Fruit fly (Drosophila melanogaster) whole organism, embryonic: ENCODE results near the gene nAChRalpha1.

ENCODE experiments used
- Adf1 ChIP-seq: fragments of 200-800 bp; sonication (Bioruptor generic); IDR thresholded peaks from 2 replicates; pipeline ENCODE4 v1.3.6; 2022; ENCODE audit warnings: missing biosample characterization, missing genetic modification characterization
- Aef1 ChIP-seq: fragments of 200-800 bp; sonication (Bioruptor generic); IDR thresholded peaks from 3 replicates; pipeline ENCODE4 v1.3.6; 2022; ENCODE audit warnings: missing biosample characterization, missing genetic modification characterization
- Antp ChIP-seq: fragments of 200-800 bp; sonication (Bioruptor generic); optimal IDR thresholded peaks from 3 replicates; lab custom pipeline; 2016; ENCODE audit warnings: missing biosample characterization, missing genetic modification characterization
- Atf-2 ChIP-seq: fragments of 200-800 bp; sonication (Bioruptor generic); optimal IDR thresholded peaks from 2 replicates; lab custom pipeline; 2016; ENCODE audit warnings: missing biosample characterization, missing genetic modification characterization
- Bgb ChIP-seq: fragments of 200-800 bp; sonication (Bioruptor generic); IDR thresholded peaks from 2 replicates; pipeline ENCODE4 v1.3.6; 2022; ENCODE audit warnings: missing biosample characterization, missing genetic modification characterization; ENCODE audit not compliant: partially characterized antibody
- CG11247 ChIP-seq: fragments of 200-800 bp; sonication (Bioruptor generic); IDR thresholded peaks from 2 replicates; pipeline ENCODE4 v1.3.6; 2022; ENCODE audit warnings: missing biosample characterization, missing genetic modification characterization
- CG13624 ChIP-seq: fragments of 200-800 bp; sonication (Bioruptor generic); optimal IDR thresholded peaks from 2 replicates; lab custom pipeline; 2016; ENCODE audit warnings: missing biosample characterization, missing genetic modification characterization
- CG16779 ChIP-seq: fragments of 200-800 bp; sonication (Bioruptor generic); IDR thresholded peaks from 2 replicates; pipeline ENCODE4 v1.3.6; 2022; ENCODE audit warnings: missing biosample characterization, missing genetic modification characterization
- CG17802 ChIP-seq: fragments of 200-800 bp; sonication (Bioruptor generic); optimal IDR thresholded peaks from 2 replicates; lab custom pipeline; 2018; ENCODE audit warnings: missing biosample characterization, mild to moderate bottlenecking, missing genetic modification characterization, moderate library complexity
- CG17829 ChIP-seq: fragments of 200-800 bp; optimal IDR thresholded peaks from 2 replicates; lab custom pipeline; 2019; ENCODE audit warnings: missing biosample characterization, mild to moderate bottlenecking, missing genetic modification characterization, moderate library complexity
- CG17912 ChIP-seq: fragments of 200-800 bp; sonication (Bioruptor generic); optimal IDR thresholded peaks from 2 replicates; lab custom pipeline; 2018; ENCODE audit warnings: missing biosample characterization, mild to moderate bottlenecking, missing genetic modification characterization
- CG18011 ChIP-seq: fragments of 200-800 bp; sonication (Bioruptor generic); optimal IDR thresholded peaks from 2 replicates; lab custom pipeline; 2017; ENCODE audit warnings: missing biosample characterization, missing genetic modification characterization, mild to moderate bottlenecking, moderate library complexity, missing genotype
- CG1832 ChIP-seq: fragments of 200-800 bp; sonication (Bioruptor generic); optimal IDR thresholded peaks from 2 replicates; lab custom pipeline; 2017; ENCODE audit warnings: missing biosample characterization, mild to moderate bottlenecking, missing genetic modification characterization, inconsistent platforms
- CG2116 ChIP-seq: fragments of 200-800 bp; sonication (Bioruptor generic); optimal IDR thresholded peaks from 3 replicates; lab custom pipeline; 2018; ENCODE audit warnings: missing biosample characterization, mild to moderate bottlenecking, missing genetic modification characterization
- CG2129 ChIP-seq: fragments of 200-800 bp; sonication (Bioruptor generic); IDR thresholded peaks from 2 replicates; pipeline ENCODE4 v1.3.6; 2022; ENCODE audit warnings: missing biosample characterization, missing genetic modification characterization; ENCODE audit not compliant: partially characterized antibody
- CG30431 ChIP-seq: fragments of 200-800 bp; sonication (Bioruptor generic); optimal IDR thresholded peaks from 2 replicates; lab custom pipeline; 2017; ENCODE audit warnings: missing biosample characterization, missing genetic modification characterization
- CG31365 ChIP-seq: fragments of 200-800 bp; sonication (Bioruptor generic); optimal IDR thresholded peaks from 2 replicates; lab custom pipeline; 2018; ENCODE audit warnings: missing biosample characterization, mild to moderate bottlenecking, missing genetic modification characterization
- CG4404 ChIP-seq: fragments of 200-800 bp; sonication (Bioruptor generic); IDR thresholded peaks from 2 replicates; pipeline ENCODE4 v1.3.6; 2022; ENCODE audit warnings: missing biosample characterization, missing genetic modification characterization
- CG5180 ChIP-seq: fragments of 200-800 bp; sonication (Bioruptor generic); optimal IDR thresholded peaks from 3 replicates; lab custom pipeline; 2017; ENCODE audit warnings: missing biosample characterization, missing genetic modification characterization, mild to moderate bottlenecking, moderate library complexity, missing genetic modification reagents
- CG5953 ChIP-seq: fragments of 200-800 bp; sonication (Bioruptor generic); IDR thresholded peaks from 2 replicates; pipeline ENCODE4 v1.3.6; 2022; ENCODE audit warnings: missing biosample characterization, missing genetic modification characterization
- CG6689 ChIP-seq: fragments of 200-800 bp; sonication (Bioruptor generic); IDR thresholded peaks from 2 replicates; pipeline ENCODE4 v1.3.6; 2022; ENCODE audit warnings: missing biosample characterization, missing genetic modification characterization
- CG6813 ChIP-seq: fragments of 200-800 bp; sonication (Bioruptor generic); optimal IDR thresholded peaks from 2 replicates; lab custom pipeline; 2017; ENCODE audit warnings: missing biosample characterization, missing genetic modification characterization, mild to moderate bottlenecking, moderate library complexity, missing genetic modification reagents
- CG7357 ChIP-seq: fragments of 200-800 bp; sonication (Bioruptor generic); IDR thresholded peaks from 3 replicates; pipeline ENCODE4 v1.3.6; 2022; ENCODE audit warnings: missing biosample characterization, missing genetic modification characterization
- CG7839 ChIP-seq: fragments of 200-800 bp; sonication (Bioruptor generic); optimal IDR thresholded peaks from 3 replicates; lab custom pipeline; 2018; ENCODE audit warnings: missing biosample characterization, mild to moderate bottlenecking, missing genetic modification characterization, moderate library complexity
- CG8290 ChIP-seq, 3 experiments: fragments of 200-800 bp; sonication (Bioruptor generic); optimal IDR thresholded peaks; 2 replicates each; lab custom pipeline; 2016 to 2019; ENCODE audit warnings: missing biosample characterization in 3 of 3, missing genetic modification characterization in 3 of 3, mild to moderate bottlenecking in 2 of 3, moderate library complexity in 1 of 3
- CG9215 ChIP-seq: fragments of 200-800 bp; sonication (Bioruptor generic); IDR thresholded peaks from 2 replicates; pipeline ENCODE4 v1.3.6; 2022; ENCODE audit warnings: missing biosample characterization, missing genetic modification characterization
- CG9727 ChIP-seq: fragments of 200-800 bp; sonication (Bioruptor generic); optimal IDR thresholded peaks from 3 replicates; lab custom pipeline; 2017; ENCODE audit warnings: missing biosample characterization, mild to moderate bottlenecking, missing genetic modification characterization
- Chrac-16 ChIP-seq: fragments of 200-800 bp; sonication (Bioruptor generic); optimal IDR thresholded peaks from 3 replicates; lab custom pipeline; 2016; ENCODE audit warnings: missing biosample characterization, missing genetic modification characterization
- Dfd ChIP-seq, 2 experiments: fragments of >200 bp; optimal IDR thresholded peaks; 2 replicates each; lab custom pipeline; 2017; ENCODE audit warnings: missing biosample characterization in 2 of 2, missing genetic modification characterization in 2 of 2
- Dp ChIP-seq: fragments of 200-800 bp; sonication (Bioruptor generic); optimal IDR thresholded peaks from 2 replicates; lab custom pipeline; 2018; ENCODE audit warnings: missing biosample characterization, mild to moderate bottlenecking, missing genetic modification characterization, moderate library complexity
- E2f1 ChIP-seq: fragments of 200-800 bp; sonication (Bioruptor generic); IDR thresholded peaks from 2 replicates; pipeline ENCODE4 v1.3.6; 2022; ENCODE audit warnings: missing biosample characterization, missing genetic modification characterization
- Elba2 ChIP-seq: fragments of 200-800 bp; sonication (Bioruptor generic); optimal IDR thresholded peaks from 3 replicates; lab custom pipeline; 2016; ENCODE audit warnings: missing biosample characterization, missing genetic modification characterization
- Ets65A ChIP-seq: fragments of 200-800 bp; sonication (Bioruptor generic); peaks from one replicate; lab custom pipeline; 2016; ENCODE audit warnings: missing biosample characterization, missing genetic modification characterization
- NC2β ChIP-seq: fragments of 200-800 bp; sonication (Bioruptor generic); optimal IDR thresholded peaks from 2 replicates; lab custom pipeline; 2016; ENCODE audit warnings: missing biosample characterization, missing genetic modification characterization
- Ravus ChIP-seq: fragments of 200-800 bp; sonication (Bioruptor generic); IDR thresholded peaks from 2 replicates; pipeline ENCODE4 v1.3.6; 2022; ENCODE audit warnings: missing biosample characterization, missing genetic modification characterization
- Side ChIP-seq: fragments of 200-800 bp; sonication (Bioruptor generic); optimal IDR thresholded peaks from 2 replicates; lab custom pipeline; 2016; ENCODE audit warnings: missing biosample characterization, missing genetic modification characterization
- Sry-β ChIP-seq: fragments of 200-800 bp; sonication (Bioruptor generic); optimal IDR thresholded peaks from 2 replicates; lab custom pipeline; 2018; ENCODE audit warnings: missing biosample characterization, mild to moderate bottlenecking, missing genetic modification characterization, moderate library complexity
- al ChIP-seq: fragments of 200-800 bp; sonication (Bioruptor generic); IDR thresholded peaks from 2 replicates; pipeline ENCODE4 v1.3.6; 2022; ENCODE audit warnings: missing biosample characterization, missing genetic modification characterization
- ap ChIP-seq: fragments of 200-800 bp; sonication (Bioruptor generic); IDR thresholded peaks from 2 replicates; pipeline ENCODE4 v1.3.6; 2022; ENCODE audit warnings: missing biosample characterization, missing genetic modification characterization
- ash1 ChIP-seq: fragments of 200-800 bp; sonication (Bioruptor generic); optimal IDR thresholded peaks from 2 replicates; lab custom pipeline; 2018; ENCODE audit warnings: missing biosample characterization, mild to moderate bottlenecking, missing genetic modification characterization
- ci ChIP-seq: fragments of 200-800 bp; sonication (Bioruptor generic); IDR thresholded peaks from 3 replicates; pipeline ENCODE4 v1.3.6; 2022; ENCODE audit warnings: missing biosample characterization, missing genetic modification characterization
- crp ChIP-seq, 2 experiments: fragments of 200-800 bp; sonication (Bioruptor generic); optimal IDR thresholded peaks; 2 replicates in 1 of 2; 3 replicates in 1 of 2; lab custom pipeline; 2017; ENCODE audit warnings: missing biosample characterization in 2 of 2, missing genetic modification characterization in 2 of 2, mild to moderate bottlenecking in 1 of 2, moderate library complexity in 1 of 2
- dysf ChIP-seq: fragments of 200-800 bp; sonication (Bioruptor generic); IDR thresholded peaks from 3 replicates; pipeline ENCODE4 v1.3.6; 2022; ENCODE audit warnings: missing biosample characterization, missing genetic modification characterization
- eyg ChIP-seq: fragments of 200-800 bp; sonication (Bioruptor generic); optimal IDR thresholded peaks from 3 replicates; lab custom pipeline; 2016; ENCODE audit warnings: missing biosample characterization, missing genetic modification characterization
- gcm ChIP-seq: fragments of 200-800 bp; sonication (Bioruptor generic); optimal IDR thresholded peaks from 2 replicates; lab custom pipeline; 2019; ENCODE audit warnings: missing biosample characterization, mild to moderate bottlenecking, missing genetic modification characterization, moderate library complexity
- gcm2 ChIP-seq: fragments of 200-800 bp; sonication (Bioruptor generic); optimal IDR thresholded peaks from 2 replicates; lab custom pipeline; 2016; ENCODE audit warnings: missing biosample characterization, missing genetic modification characterization
- h ChIP-seq: fragments of >200 bp; optimal IDR thresholded peaks from 2 replicates; lab custom pipeline; 2017
- hbn ChIP-seq: fragments of 200-800 bp; sonication (Bioruptor generic); IDR thresholded peaks from 2 replicates; pipeline ENCODE4 v1.3.6; 2022; ENCODE audit warnings: missing biosample characterization, missing genetic modification characterization; ENCODE audit not compliant: partially characterized antibody
- jumu ChIP-seq: fragments of 200-800 bp; sonication (Bioruptor generic); optimal IDR thresholded peaks from 3 replicates; lab custom pipeline; 2016; ENCODE audit warnings: missing biosample characterization, missing genetic modification characterization
- slp2 ChIP-seq: fragments of 200-800 bp; sonication (Bioruptor generic); optimal IDR thresholded peaks from 2 replicates; lab custom pipeline; 2016; ENCODE audit warnings: missing biosample characterization, missing genetic modification characterization

Gene nAChRalpha1

dm6 chr3R:24348420-24349190, 108.4 kb downstream of the nAChRalpha1 start, which contains the start of the genes CG5746 and CG6454 (continued):
- TF ChIP-seq dysf (GFP tag; lab: Robert Waterston, UW) (no peak; the same call in 2 of the 3 replicates), Atf-2 (GFP tag; lab: Kevin White, UChicago) (peak; percentile 51), CG6689 (GFP tag; lab: Robert Waterston, UW) (peak; percentile 52; the same call in 1 of the 2 replicates), Aef1 (GFP tag; lab: Robert Waterston, UW) (peak; percentile 50; the same call in 2 of the 3 replicates), eyg (GFP tag; lab: Kevin White, UChicago) (peak; percentile 11), CG8290 (GFP tag; optimal IDR thresholded peaks at IDR 0.05; lab: Kevin White, UChicago) (peak; percentile 38), CG8290 (tag; optimal IDR thresholded peaks at IDR 0.05; lab: Kevin White, UChicago) (no peak), CG31365 (tag; lab: Kevin White, UChicago) (no peak), CG17829 (tag; lab: Kevin White, UChicago) (peak; percentile 72), Chrac-16 (peak; percentile 64), CG17912 (GFP tag; lab: Kevin White, UChicago) (no peak), CG1832 (GFP tag; lab: Kevin White, UChicago) (no peak), Antp (GFP tag; lab: Kevin White, UChicago) (peak; percentile 11), jumu (GFP tag; lab: Kevin White, UChicago) (peak; percentile 61), CG9215 (GFP tag; lab: Robert Waterston, UW) (peak; percentile 54), ash1 (no peak), CG7357 (GFP tag; lab: Robert Waterston, UW) (no peak), CG16779 (GFP tag; lab: Robert Waterston, UW) (no peak), CG13624 (GFP tag; lab: Kevin White, UChicago) (peak; percentile 53), Side (GFP tag; lab: Kevin White, UChicago) (peak; percentile 28), CG17802 (tag; lab: Kevin White, UChicago) (peak; percentile 11), NC2β (GFP tag; lab: Kevin White, UChicago) (peak; percentile 16), CG11247 (GFP tag; lab: Robert Waterston, UW) (peak; percentile 42), CG2116 (GFP tag; lab: Kevin White, UChicago) (peak; percentile 55), CG7839 (tag; lab: Kevin White, UChicago) (no peak), h (no peak), ci (GFP tag; lab: Robert Waterston, UW) (no peak), Ravus (GFP tag; lab: Robert Waterston, UW) (no peak), Dfd (GFP tag; optimal IDR thresholded peaks at IDR 0.05; lab: Kevin White, UChicago) (no peak), CG18011 (GFP tag; lab: Kevin White, UChicago) (no peak), crp (GFP tag; optimal IDR thresholded peaks at IDR 0.05; lab: Kevin White, UChicago) (no peak), Elba2 (GFP tag; lab: Kevin White, UChicago) (peak; percentile 10), E2f1 (GFP tag; lab: Robert Waterston, UW) (0 out of 2 replicates have a peak, but pooled peaks have one; percentile 19), CG4404 (GFP tag; lab: Robert Waterston, UW) (no peak), gcm (GFP tag; lab: Kevin White, UChicago) (no peak), Sry-β (GFP tag; lab: Kevin White, UChicago) (peak; percentile 85), Dp (GFP tag; lab: Kevin White, UChicago) (peak; percentile 14), CG2129 (no peak), CG5180 (GFP tag; lab: Kevin White, UChicago) (no peak), ap (GFP tag; lab: Robert Waterston, UW) (no peak), CG6813 (GFP tag; lab: Kevin White, UChicago) (no peak), Adf1 (GFP tag; lab: Robert Waterston, UW) (no peak), al (peak; percentile 44), CG30431 (no peak), CG9727 (peak; percentile 50), gcm2 (no peak), Ets65A (GFP tag; lab: Kevin White, UChicago) (peak; percentile 69), Bgb (GFP tag; lab: Robert Waterston, UW) (no peak), slp2 (GFP tag; lab: Kevin White, UChicago) (peak; percentile 48), CG5953 (GFP tag; lab: Robert Waterston, UW) (no peak), hbn (no peak)
